Worm (Caenorhabditis elegans): Measurements from ENCODE around the gene T26E4.4.

- no peak for TF ChIP-seq skn-1 (tag; optimal IDR thresholded peaks at IDR 0.05)
- no peak for TF ChIP-seq elt-3 (tag; optimal IDR thresholded peaks at IDR 0.05)
- no peak for TF ChIP-seq mdl-1 (tag; optimal IDR thresholded peaks at IDR 0.05)
- no peak for TF ChIP-seq nhr-237 (tag; optimal IDR thresholded peaks at IDR 0.05)
- no peak for TF ChIP-seq unc-55 (GFP tag; optimal IDR thresholded peaks at IDR 0.05)
- TF ChIP-seq alr-1 (tag; optimal IDR thresholded peaks at IDR 0.05): no peak
These were observed 34.7 kb downstream of the T26E4.4 start for ce11 chrV:15757645-15758044.

All from whole organism, L2 larva.